Fruit fly (Drosophila melanogaster) whole organism, pupa: ENCODE data around the gene CG10730.

Source experiments
- CG12605 ChIP-seq: fragments of 200-800 bp; sonication (Bioruptor generic); IDR thresholded peaks from 2 replicates; pipeline ENCODE4 v1.3.6; 2022; ENCODE audit warnings: missing biosample characterization, missing genetic modification characterization
- CG13204 ChIP-seq: fragments of 200-800 bp; sonication (Bioruptor generic); optimal IDR thresholded peaks from 2 replicates; lab custom pipeline; 2018; ENCODE audit warnings: missing biosample characterization, mild to moderate bottlenecking, missing genetic modification characterization, moderate library complexity
- CG17806 ChIP-seq: fragments of 200-800 bp; sonication (Bioruptor generic); optimal IDR thresholded peaks from 2 replicates; lab custom pipeline; 2018; ENCODE audit warnings: missing biosample characterization, mild to moderate bottlenecking, missing genetic modification characterization, moderate library complexity
- CG32121 ChIP-seq: fragments of 200-800 bp; sonication (Bioruptor generic); IDR thresholded peaks from 2 replicates; pipeline ENCODE4 v1.3.6; 2022; ENCODE audit warnings: missing biosample characterization, missing genetic modification characterization
- CG4496 ChIP-seq: fragments of 200-800 bp; sonication (Bioruptor generic); IDR thresholded peaks from 3 replicates; pipeline ENCODE4 v1.3.6; 2022; ENCODE audit warnings: missing biosample characterization, missing genetic modification characterization
- D1 ChIP-seq: fragments of 200-800 bp; sonication (Bioruptor generic); optimal IDR thresholded peaks from 2 replicates; lab custom pipeline; 2018; ENCODE audit warnings: missing biosample characterization, mild to moderate bottlenecking, missing genetic modification characterization, moderate library complexity
- EcR ChIP-seq: fragments of 200-800 bp; sonication (Bioruptor generic); optimal IDR thresholded peaks from 3 replicates; lab custom pipeline; 2019; ENCODE audit warnings: missing biosample characterization, missing genetic modification characterization, mild to moderate bottlenecking, moderate library complexity, missing genetic modification reagents
- Ets98B ChIP-seq: fragments of 200-800 bp; sonication (Bioruptor generic); IDR thresholded peaks from 2 replicates; pipeline ENCODE4 v1.3.6; 2022; ENCODE audit warnings: missing biosample characterization, missing genetic modification characterization
- Pif1A ChIP-seq: fragments of 200-800 bp; sonication (Bioruptor generic); optimal IDR thresholded peaks from 3 replicates; lab custom pipeline; 2016; ENCODE audit warnings: missing biosample characterization, missing genetic modification characterization
- fd96Ca ChIP-seq: fragments of 200-800 bp; sonication (Bioruptor generic); IDR thresholded peaks from 3 replicates; pipeline ENCODE4 v1.3.6; 2022; ENCODE audit warnings: missing biosample characterization, missing genetic modification characterization
- gl ChIP-seq: fragments of 200-800 bp; sonication (Bioruptor generic); optimal IDR thresholded peaks from 2 replicates; lab custom pipeline; 2018; ENCODE audit warnings: missing biosample characterization, mild to moderate bottlenecking, missing genetic modification characterization
- rn ChIP-seq: fragments of 200-800 bp; sonication (Bioruptor generic); IDR thresholded peaks from 2 replicates; pipeline ENCODE4 v1.3.6; 2022; ENCODE audit warnings: missing biosample characterization, missing genetic modification characterization

DNA sequence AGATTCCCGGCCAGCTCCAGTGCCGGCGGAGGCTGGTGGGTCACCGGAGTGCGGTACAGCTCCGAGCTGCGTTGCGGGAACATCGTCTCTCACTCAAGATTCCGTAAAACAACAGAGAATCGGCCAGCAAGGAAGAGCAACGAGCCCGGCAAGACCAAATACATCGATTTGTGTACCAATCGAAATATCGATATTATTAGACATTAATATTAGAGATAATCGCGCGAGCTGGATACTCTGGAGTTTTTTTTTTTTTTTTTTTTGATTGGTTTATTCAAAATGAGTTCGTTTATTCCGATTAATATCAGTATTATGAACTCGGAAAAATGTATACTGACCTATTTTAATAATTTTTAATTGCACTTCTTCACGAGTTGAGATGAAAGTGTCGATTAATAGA, 6.5 kb downstream of the CG10730 start, which contains the start of gene vls:
- TF ChIP-seq CG17806 (tag; lab: Kevin White, UChicago) = no peak
- TF ChIP-seq D1 (tag; lab: Kevin White, UChicago) = no peak
- TF ChIP-seq gl = no peak
- no peak for TF ChIP-seq CG4496 (GFP tag; lab: Robert Waterston, UW)
- TF ChIP-seq EcR (GFP tag; lab: Kevin White, UChicago) = no peak
- no peak for TF ChIP-seq rn (GFP tag; lab: Robert Waterston, UW)
- no peak for TF ChIP-seq CG13204 (GFP tag; lab: Kevin White, UChicago)
- TF ChIP-seq Pif1A = no peak
- TF ChIP-seq CG32121 (GFP tag; lab: Robert Waterston, UW) = no peak
- TF ChIP-seq fd96Ca (GFP tag; lab: Robert Waterston, UW) = no peak
- no peak for TF ChIP-seq Ets98B (GFP tag; lab: Robert Waterston, UW)
- no peak for TF ChIP-seq CG12605
